Worm (Caenorhabditis elegans): Measurements from ENCODE around the gene ZK1055.2.

ce11 chrV:6541875-6542274 is 48.5 kb upstream of the ZK1055.2 start:
- TF ChIP-seq med-1 (GFP tag; optimal IDR thresholded peaks at IDR 0.05; ENCODE audit: insufficient read depth) (no peak), ztf-23 (GFP tag; IDR thresholded peaks at IDR 0.05) (0 out of 2 replicates have a peak, but pooled peaks have one; percentile 19), ref-1 (GFP tag; conservative IDR thresholded peaks at IDR 0.05) (no peak), flt-1 (GFP tag; IDR thresholded peaks at IDR 0.05) (no peak), tab-1 (GFP tag; IDR thresholded peaks at IDR 0.05) (no peak), T22C8.4 (GFP tag; IDR thresholded peaks at IDR 0.05) (no peak), klf-2 (GFP tag; conservative IDR thresholded peaks at IDR 0.05) (no peak)

Data from whole organism, midembryonic.